Worm (Caenorhabditis elegans) whole organism, L4 larva: ENCODE data around the gene Y46G5A.34.

Experiments used
- aha-1 ChIP-seq: fragments of 150-350 bp; peaks from one replicate; lab custom pipeline; 2014; ENCODE audit warnings: missing biosample characterization, missing genetic modification characterization
- ama-1 ChIP-seq: fragments of 150-350 bp; optimal IDR thresholded peaks from 2 replicates; lab custom pipeline; 2014; ENCODE audit warnings: inconsistent platforms, mixed read lengths
- daf-12 ChIP-seq: fragments of 150-350 bp; optimal IDR thresholded peaks from 2 replicates; lab custom pipeline; 2014; ENCODE audit warnings: missing biosample characterization, missing genetic modification reagents, missing genetic modification characterization
- egl-27 ChIP-seq: sonication (generic microtip); optimal IDR thresholded peaks from 3 replicates; lab custom pipeline; 2017; ENCODE audit warnings: missing biosample characterization, missing genetic modification reagents, missing genetic modification characterization
- lin-13 ChIP-seq: fragments of 150-350 bp; optimal IDR thresholded peaks from 2 replicates; lab custom pipeline; 2014; ENCODE audit warnings: missing biosample characterization, missing genetic modification reagents, missing genetic modification characterization
- madf-5 ChIP-seq, 2 experiments: fragments of 200-800 bp; sonication (Bioruptor generic); IDR thresholded peaks; 2 replicates each; pipeline ENCODE4 v1.3.6; 2022; ENCODE audit warnings: missing compliant biosample characterization in 2 of 2, missing genetic modification characterization in 2 of 2
- mep-1 ChIP-seq: fragments of 150-350 bp; sonication (generic microtip); optimal IDR thresholded peaks from 3 replicates; lab custom pipeline; 2014; ENCODE audit warnings: missing biosample characterization, missing genetic modification characterization
- nhr-11 ChIP-seq: fragments of 150-350 bp; optimal IDR thresholded peaks from 2 replicates; lab custom pipeline; 2014; ENCODE audit warnings: missing biosample characterization, missing genetic modification characterization
- nhr-25 ChIP-seq: sonication (generic microtip); optimal IDR thresholded peaks from 2 replicates; lab custom pipeline; 2017; ENCODE audit warnings: missing genetic modification characterization, mild to moderate bottlenecking, missing compliant biosample characterization, antibody characterized with exemption, moderate library complexity, borderline replicate concordance; ENCODE audit not compliant: insufficient read depth
- skn-1 ChIP-seq: fragments of 150-350 bp; optimal IDR thresholded peaks from 2 replicates; lab custom pipeline; 2014; ENCODE audit warnings: missing biosample characterization, missing genetic modification characterization
- vab-7 ChIP-seq: fragments of 200-800 bp; sonication (Bioruptor generic); IDR thresholded peaks from 2 replicates; pipeline ENCODE4 v1.3.6; 2022; ENCODE audit warnings: missing genetic modification reagents, missing genetic modification characterization, missing compliant biosample characterization
- zag-1 ChIP-seq: fragments of 150-350 bp; optimal IDR thresholded peaks from 2 replicates; lab custom pipeline; 2014; ENCODE audit warnings: missing biosample characterization, missing genetic modification characterization

DNA sequence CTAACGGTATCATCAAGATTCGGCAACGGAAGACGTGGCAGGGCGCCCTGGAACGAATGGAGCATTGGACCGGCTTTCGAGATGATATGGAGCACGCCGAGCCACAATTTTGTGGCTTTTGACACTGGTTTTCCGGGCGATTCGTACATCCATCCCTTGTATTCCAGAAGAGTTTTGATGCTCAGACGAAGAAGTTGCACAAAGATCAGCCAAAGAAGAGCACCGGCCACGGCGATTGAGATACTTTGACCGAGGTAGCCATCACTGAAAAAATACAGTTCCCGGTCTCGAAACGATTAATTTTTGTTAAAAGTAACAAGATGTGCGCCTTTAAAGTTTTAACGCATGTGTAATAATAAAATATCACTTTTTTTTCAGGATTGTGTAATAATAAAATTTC, 18.7 kb downstream of the Y46G5A.34 start:
- TF ChIP-seq skn-1 (tag; lab: Kevin White, UChicago) (no peak), daf-12 (no peak), madf-5 (GFP tag; IDR thresholded peaks at IDR 0.05; lab: Robert Waterston, UW) (0 out of 4 replicates have a peak, but pooled peaks have one; percentile 20 to 60), vab-7 (GFP tag; lab: Robert Waterston, UW) (no peak), mep-1 (tag; lab: Kevin White, UChicago) (peak; percentile 29), aha-1 (tag; lab: Kevin White, UChicago) (peak; percentile 87), egl-27 (tag; lab: Kevin White, UChicago) (no peak), lin-13 (no peak), zag-1 (tag; lab: Kevin White, UChicago) (no peak), ama-1 (lab: Kevin White, UChicago) (no peak), nhr-25 (no peak), nhr-11 (tag; lab: Kevin White, UChicago) (no peak)
